Worm (Caenorhabditis elegans): ENCODE results near the gene ZK105.14.

The ZK105.14 gene

DNA sequence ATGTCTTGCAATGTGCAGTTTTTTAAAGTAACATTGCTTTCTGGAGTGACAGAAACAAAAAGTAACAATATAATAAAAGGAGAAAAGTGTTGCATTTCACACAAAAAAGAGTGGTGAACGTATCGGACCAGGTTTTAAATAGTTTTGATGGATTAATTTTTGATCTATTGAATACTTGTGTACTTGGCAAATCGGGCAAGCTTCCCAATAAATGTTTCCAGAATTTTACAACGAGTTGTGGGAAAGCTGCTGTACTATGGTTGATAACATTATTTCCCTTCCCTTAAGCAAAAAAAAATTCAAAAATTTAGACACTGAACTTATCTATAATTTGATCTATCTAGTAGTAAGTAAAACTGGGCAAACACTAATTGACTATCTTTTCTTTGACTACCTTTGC, 28.5 kb downstream of the ZK105.14 start, which contains the start of gene C12D5.10:
C12D5.10 (minus strand) TSS at position 101 of the 400 bp plus-strand sequence.
- no peak for TF ChIP-seq eor-1 (tag; optimal IDR thresholded peaks at IDR 0.05)
- TF ChIP-seq snpc-4 (tag; optimal IDR thresholded peaks at IDR 0.05) = no peak
- TF ChIP-seq nhr-25 (tag; optimal IDR thresholded peaks at IDR 0.05) = no peak

DNA sequence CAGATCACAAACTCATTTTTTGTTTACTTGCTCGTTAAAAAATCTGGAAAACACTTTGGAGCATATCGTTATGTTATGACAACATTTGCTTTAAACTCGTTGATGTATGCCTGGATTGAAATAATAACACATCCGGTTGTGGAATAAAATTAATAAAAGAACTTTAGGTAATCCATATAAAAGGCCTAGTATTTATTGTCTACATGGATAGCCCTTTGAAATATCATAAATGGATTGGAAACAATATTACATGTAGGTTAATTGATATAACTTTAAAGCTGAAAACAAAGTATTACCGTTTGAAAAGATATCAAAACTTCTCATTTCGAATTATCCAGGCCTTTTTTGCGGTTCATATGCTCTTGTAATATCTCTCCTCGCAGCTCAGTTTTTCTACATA, 31.2 kb downstream of the ZK105.14 start:
- no peak for TF ChIP-seq fkh-10 (GFP tag; optimal IDR thresholded peaks at IDR 0.05)
- TF ChIP-seq nhr-12 (tag; optimal IDR thresholded peaks at IDR 0.05) = no peak
- TF ChIP-seq ama-1 (optimal IDR thresholded peaks at IDR 0.05) = no peak
- no peak for TF ChIP-seq unc-39 (tag; optimal IDR thresholded peaks at IDR 0.05)
- no peak for TF ChIP-seq pha-4 (tag; optimal IDR thresholded peaks at IDR 0.05)
- TF ChIP-seq nfya-1 (tag; optimal IDR thresholded peaks at IDR 0.05; ENCODE audit: insufficient read depth) = no peak
- TF ChIP-seq jun-1 (tag; optimal IDR thresholded peaks at IDR 0.05) = no peak

DNA sequence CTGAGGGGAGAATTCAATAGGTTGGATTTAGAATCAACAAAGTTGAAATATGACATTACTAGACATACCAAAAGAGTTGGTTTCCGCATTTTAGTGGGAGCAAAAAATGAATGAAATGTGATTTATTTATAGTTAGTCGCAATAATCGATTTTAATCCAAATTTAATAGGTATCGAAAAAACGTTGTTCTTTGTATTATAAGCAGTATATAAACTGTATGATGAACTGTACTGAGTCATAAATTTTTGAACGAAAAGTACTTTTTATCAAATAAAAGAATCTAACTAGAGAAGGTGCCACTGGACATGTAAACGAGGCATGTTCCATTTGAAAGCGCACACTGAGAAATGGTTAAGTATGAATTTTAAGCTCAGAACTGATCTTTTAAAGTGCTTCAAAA, 32.0 kb downstream of the ZK105.14 start, which contains the start of gene C12D5.9:
C12D5.9 (minus strand) TSS at position 101 of the 400 bp plus-strand sequence.
- TF ChIP-seq mdl-1 (tag; optimal IDR thresholded peaks at IDR 0.05) = no peak
- no peak for TF ChIP-seq daf-12 (tag; optimal IDR thresholded peaks at IDR 0.05)
- no peak for TF ChIP-seq zag-1 (tag; optimal IDR thresholded peaks at IDR 0.05)
- no peak for TF ChIP-seq ztf-4 (tag; optimal IDR thresholded peaks at IDR 0.05)
- no peak for TF ChIP-seq elt-1 (tag; optimal IDR thresholded peaks at IDR 0.05)
- TF ChIP-seq nhr-43 (tag; optimal IDR thresholded peaks at IDR 0.05; ENCODE audit: poor library complexity, severe bottlenecking) = no peak
- TF ChIP-seq sea-2 (GFP tag; optimal IDR thresholded peaks at IDR 0.05) = no peak
- TF ChIP-seq snpc-4 (tag; optimal IDR thresholded peaks at IDR 0.05) = no peak
- no peak for TF ChIP-seq ceh-9 (tag; optimal IDR thresholded peaks at IDR 0.05)
- TF ChIP-seq nhr-237 (tag; optimal IDR thresholded peaks at IDR 0.05) = no peak
- TF ChIP-seq fos-1 (tag; optimal IDR thresholded peaks at IDR 0.05) = no peak
- TF ChIP-seq aly-2 (tag; optimal IDR thresholded peaks at IDR 0.05) = no peak
- TF ChIP-seq nhr-12 (tag; optimal IDR thresholded peaks at IDR 0.05) = no peak
- TF ChIP-seq eor-1 (tag; optimal IDR thresholded peaks at IDR 0.05) = no peak
- no peak for TF ChIP-seq skn-1 (tag; optimal IDR thresholded peaks at IDR 0.05)
- no peak for TF ChIP-seq tbx-2 (tag; optimal IDR thresholded peaks at IDR 0.05)

DNA sequence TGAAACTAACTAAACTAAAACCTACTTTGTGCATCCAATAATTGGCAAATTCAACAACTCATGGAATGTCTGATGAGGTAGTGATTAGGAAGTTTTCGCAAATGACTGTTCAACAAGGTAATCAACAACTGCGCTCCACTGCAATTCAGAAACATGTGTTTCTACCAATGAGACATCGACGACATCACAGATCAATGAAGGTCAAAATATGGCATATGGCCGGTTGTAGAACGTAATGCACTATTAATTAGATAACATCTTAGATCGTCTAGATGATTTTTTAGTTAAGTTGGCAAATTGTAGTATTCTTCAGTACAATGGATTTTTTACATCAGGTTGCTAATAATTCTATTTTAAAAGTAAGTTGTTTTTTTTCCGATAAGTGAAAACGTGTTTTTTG, 35.7 kb downstream of the ZK105.14 start, which contains the start of the genes nhr-94 and nhr-152:
nhr-94 (minus strand) TSS at position 147 of the 400 bp plus-strand sequence.
nhr-152 (plus strand) TSS at position 162 of the 400 bp plus-strand sequence.
- TF ChIP-seq nfya-1 (tag; optimal IDR thresholded peaks at IDR 0.05; ENCODE audit: insufficient read depth) (peak; percentile 46), elt-3 (tag; optimal IDR thresholded peaks at IDR 0.05) (no peak), nhr-25 (tag; optimal IDR thresholded peaks at IDR 0.05) (peak; percentile 80), lin-39 (tag; optimal IDR thresholded peaks at IDR 0.05) (no peak), elt-1 (tag; optimal IDR thresholded peaks at IDR 0.05) (peak; percentile 97), lin-15B (tag; optimal IDR thresholded peaks at IDR 0.05) (no peak)

DNA sequence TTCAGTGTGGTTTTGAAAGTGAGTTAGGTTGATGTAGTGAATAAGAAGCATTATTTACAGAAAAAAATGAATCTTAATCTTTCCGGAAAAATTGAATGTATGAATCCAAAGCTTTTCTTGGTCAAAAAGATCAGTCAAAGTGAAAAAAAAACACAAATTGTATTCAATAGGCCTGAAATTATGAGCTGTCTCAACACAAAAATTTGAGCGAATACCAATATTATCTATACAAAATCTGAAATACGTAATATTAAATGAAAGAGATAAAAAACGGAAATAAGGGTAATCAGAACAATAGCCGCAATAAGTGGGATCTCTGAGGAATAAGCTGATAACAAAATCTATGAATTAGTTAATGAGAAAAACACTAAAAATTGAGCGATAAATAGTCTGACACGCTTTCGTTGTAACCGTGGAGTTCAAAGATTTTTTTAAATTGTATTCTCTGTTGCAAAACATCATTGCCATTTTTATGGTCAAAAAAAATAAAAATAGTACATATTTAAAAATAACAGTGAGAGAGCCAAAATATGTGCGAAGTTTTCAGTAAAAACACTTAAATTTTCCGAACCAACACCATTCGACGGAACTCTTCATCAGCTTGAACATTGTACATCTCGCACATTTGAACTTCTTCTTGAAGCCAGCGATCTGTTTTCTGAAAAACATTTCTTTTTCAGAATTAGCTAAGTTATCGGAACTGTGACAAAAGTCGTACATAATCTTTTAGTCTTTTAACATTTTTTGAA, 37.8 kb downstream of the ZK105.14 start, which contains the start of gene sre-11:
sre-11 (minus strand) TSS at position 51 of the 749 bp plus-strand sequence.
- TF ChIP-seq ceh-28 (tag; optimal IDR thresholded peaks at IDR 0.05) (no peak), skn-1 (tag; optimal IDR thresholded peaks at IDR 0.05) (no peak), pqm-1 (tag; optimal IDR thresholded peaks at IDR 0.05) (no peak), elt-3 (tag; optimal IDR thresholded peaks at IDR 0.05) (no peak)

DNA sequence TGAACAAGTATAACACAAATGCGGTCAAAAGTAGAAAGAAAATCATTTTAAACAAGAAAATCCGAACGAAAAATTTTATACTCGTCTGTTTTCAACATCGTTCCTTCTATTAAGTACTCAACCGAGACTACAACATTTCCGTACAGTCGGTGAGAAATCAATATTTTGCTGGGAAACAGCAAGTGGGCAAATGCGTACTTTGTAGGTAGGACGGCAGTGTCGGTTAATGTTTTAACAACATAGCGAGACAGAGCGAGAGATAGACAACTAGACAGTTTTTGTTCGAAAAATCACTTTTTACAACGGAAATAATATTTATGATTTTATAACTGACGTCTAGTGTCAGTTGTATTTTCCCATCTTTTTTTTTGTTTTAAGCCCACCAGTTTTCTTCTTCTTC, 40.5 kb downstream of the ZK105.14 start, which contains the start of gene cyp-33A1:
cyp-33A1 (minus strand) TSS at position 72 of the 400 bp plus-strand sequence.
- TF ChIP-seq ZK546.5 (tag; optimal IDR thresholded peaks at IDR 0.05) = no peak
- TF ChIP-seq nhr-25 (tag; optimal IDR thresholded peaks at IDR 0.05) = peak; percentile 25
- no peak for TF ChIP-seq fkh-10 (GFP tag; optimal IDR thresholded peaks at IDR 0.05)
- TF ChIP-seq elt-2 (tag; optimal IDR thresholded peaks at IDR 0.05) = peak; percentile 32
- TF ChIP-seq nhr-11 (tag; optimal IDR thresholded peaks at IDR 0.05) = no peak
- TF ChIP-seq pha-4 (tag; optimal IDR thresholded peaks at IDR 0.05) = no peak
- no peak for TF ChIP-seq snpc-4 (tag; optimal IDR thresholded peaks at IDR 0.05)
- no peak for TF ChIP-seq R02D3.7 (tag; optimal IDR thresholded peaks at IDR 0.05)
- no peak for TF ChIP-seq elt-3 (tag; optimal IDR thresholded peaks at IDR 0.05)
- no peak for TF ChIP-seq mml-1 (tag; optimal IDR thresholded peaks at IDR 0.05)
- TF ChIP-seq elt-1 (tag; optimal IDR thresholded peaks at IDR 0.05) = no peak
- TF ChIP-seq unc-39 (tag; optimal IDR thresholded peaks at IDR 0.05) = no peak
- TF ChIP-seq nhr-67 (tag; optimal IDR thresholded peaks at IDR 0.05) = no peak
- TF ChIP-seq nhr-23 (tag; optimal IDR thresholded peaks at IDR 0.05) = peak; percentile 36
- no peak for TF ChIP-seq aly-2 (tag; optimal IDR thresholded peaks at IDR 0.05)
- no peak for TF ChIP-seq nhr-28 (tag; optimal IDR thresholded peaks at IDR 0.05)
- TF ChIP-seq ceh-28 (tag; optimal IDR thresholded peaks at IDR 0.05) = peak; percentile 65
- TF ChIP-seq ztf-11 (tag; optimal IDR thresholded peaks at IDR 0.05) = no peak
- TF ChIP-seq daf-12 (tag; optimal IDR thresholded peaks at IDR 0.05) = no peak
- TF ChIP-seq nhr-237 (tag; optimal IDR thresholded peaks at IDR 0.05) = no peak
- no peak for TF ChIP-seq ama-1 (optimal IDR thresholded peaks at IDR 0.05)
- peak; percentile 74 for TF ChIP-seq pqm-1 (tag; optimal IDR thresholded peaks at IDR 0.05)
- no peak for TF ChIP-seq ceh-16 (tag; optimal IDR thresholded peaks at IDR 0.05)
- TF ChIP-seq mdl-1 (tag; optimal IDR thresholded peaks at IDR 0.05) = no peak
- TF ChIP-seq nhr-76 (tag; optimal IDR thresholded peaks at IDR 0.05) = no peak
- TF ChIP-seq nhr-43 (tag; optimal IDR thresholded peaks at IDR 0.05; ENCODE audit: poor library complexity, severe bottlenecking) = no peak
- no peak for TF ChIP-seq lin-39 (tag; optimal IDR thresholded peaks at IDR 0.05)
